Fruit fly (Drosophila melanogaster): ENCODE measurements around the gene CG34124.

CG34124 gene

dm6 chr2L:4915715-4916153 lies 42.5 kb upstream of the CG34124 start (continued):
- no peak for TF ChIP-seq MBD-R2 (GFP tag; IDR thresholded peaks at IDR 0.05)
- TF ChIP-seq CG3995 (GFP tag; optimal IDR thresholded peaks at IDR 0.05) = no peak
- TF ChIP-seq Six4 (GFP tag; optimal IDR thresholded peaks at IDR 0.05) = peak; percentile 21
- TF ChIP-seq Dip2 (GFP tag; IDR thresholded peaks at IDR 0.05) = no peak
- TF ChIP-seq Hmx (GFP tag; optimal IDR thresholded peaks at IDR 0.05) = no peak
- no peak for TF ChIP-seq odd (GFP tag; optimal IDR thresholded peaks at IDR 0.05)
- TF ChIP-seq bcd (GFP tag; optimal IDR thresholded peaks at IDR 0.05) = peak; percentile 23
- TF ChIP-seq CG4730 (GFP tag; IDR thresholded peaks at IDR 0.05) = no peak
- no peak for TF ChIP-seq CG14667 (GFP tag; IDR thresholded peaks at IDR 0.05)
- TF ChIP-seq CG14014 (GFP tag; IDR thresholded peaks at IDR 0.05) = 0 out of 2 replicates have a peak, but pooled peaks have one; percentile 9
- no peak for TF ChIP-seq CG12942 (GFP tag; optimal IDR thresholded peaks at IDR 0.05)
- TF ChIP-seq CG8359 (GFP tag; optimal IDR thresholded peaks at IDR 0.05; ENCODE audit: borderline replicate concordance) = peak; percentile 7
- TF ChIP-seq dmrt11E (tag; optimal IDR thresholded peaks at IDR 0.05) = peak; percentile 38
- TF ChIP-seq HLH54F (GFP tag; optimal IDR thresholded peaks at IDR 0.05) = no peak
- TF ChIP-seq sd (tag; optimal IDR thresholded peaks at IDR 0.05) = no peak
- no peak for TF ChIP-seq kah (GFP tag; optimal IDR thresholded peaks at IDR 0.05)
- no peak for TF ChIP-seq CG10274 (GFP tag; optimal IDR thresholded peaks at IDR 0.05)
- TF ChIP-seq pnt (GFP tag; optimal IDR thresholded peaks at IDR 0.05) = no peak
- TF ChIP-seq gsb-n (tag; optimal IDR thresholded peaks at IDR 0.05) = peak; percentile 6
- TF ChIP-seq Atf-2 (GFP tag; optimal IDR thresholded peaks at IDR 0.05) = no peak
- peak; percentile 5 for TF ChIP-seq Meics (GFP tag; optimal IDR thresholded peaks at IDR 0.05)
- no peak for TF ChIP-seq CG6254 (GFP tag; optimal IDR thresholded peaks at IDR 0.05)
- peak; percentile 51 for TF ChIP-seq nmo (GFP tag; optimal IDR thresholded peaks at IDR 0.05)
- no peak for TF ChIP-seq CTCF (GFP tag; optimal IDR thresholded peaks at IDR 0.05)
- TF ChIP-seq CG31224 (GFP tag; IDR thresholded peaks at IDR 0.05) = no peak
- TF ChIP-seq Drgx (GFP tag; IDR thresholded peaks at IDR 0.05) = peak; percentile 22; the same call in 1 of the 2 replicates
- no peak for TF ChIP-seq pho (GFP tag; optimal IDR thresholded peaks at IDR 0.05)
- peak; percentile 44 for TF ChIP-seq Asciz (GFP tag; optimal IDR thresholded peaks at IDR 0.05)
- TF ChIP-seq wek (GFP tag; optimal IDR thresholded peaks at IDR 0.05) = no peak
- no peak for TF ChIP-seq CG7963 (GFP tag; IDR thresholded peaks at IDR 0.05; ENCODE audit: partially characterized antibody)
- TF ChIP-seq CG17829 (tag; optimal IDR thresholded peaks at IDR 0.05) = peak; percentile 30
- TF ChIP-seq CG12155 (GFP tag; optimal IDR thresholded peaks at IDR 0.05) = no peak
- TF ChIP-seq kay (GFP tag; optimal IDR thresholded peaks at IDR 0.05) = no peak
- TF ChIP-seq Bteb2 (GFP tag; optimal IDR thresholded peaks at IDR 0.05) = no peak
- TF ChIP-seq CG2120 (GFP tag; optimal IDR thresholded peaks at IDR 0.05) = no peak
- TF ChIP-seq CG7786 (GFP tag; optimal IDR thresholded peaks at IDR 0.05) = no peak
- TF ChIP-seq Trl (optimal IDR thresholded peaks at IDR 0.05) = no peak
- TF ChIP-seq Trl (GFP tag; optimal IDR thresholded peaks at IDR 0.05) = no peak
- TF ChIP-seq gce (GFP tag; IDR thresholded peaks at IDR 0.05) = no peak
- no peak for TF ChIP-seq sug (tag; optimal IDR thresholded peaks at IDR 0.05)
- no peak for TF ChIP-seq ac (GFP tag; optimal IDR thresholded peaks at IDR 0.05)
- TF ChIP-seq klu (GFP tag; IDR thresholded peaks at IDR 0.05) = no peak
- TF ChIP-seq D19A (tag; optimal IDR thresholded peaks at IDR 0.05) = peak; percentile 36
- no peak for TF ChIP-seq chm (GFP tag; IDR thresholded peaks at IDR 0.05)
- TF ChIP-seq CoRest (tag; optimal IDR thresholded peaks at IDR 0.05) = peak; percentile 22
- no peak for TF ChIP-seq CG9797 (GFP tag; optimal IDR thresholded peaks at IDR 0.05)
- TF ChIP-seq CG5245 (GFP tag; optimal IDR thresholded peaks at IDR 0.05) = no peak
- no peak for TF ChIP-seq CkIIα-i1 (GFP tag; IDR thresholded peaks at IDR 0.05)
- TF ChIP-seq CG4328 (GFP tag; optimal IDR thresholded peaks at IDR 0.05) = no peak
- peak; percentile 36; the same call in 1 of the 3 replicates for TF ChIP-seq dysf (GFP tag; IDR thresholded peaks at IDR 0.05)
- no peak for TF ChIP-seq ttk (GFP tag; IDR thresholded peaks at IDR 0.05)
- peak; percentile 39 for TF ChIP-seq Xrp1 (GFP tag; IDR thresholded peaks at IDR 0.05)
- TF ChIP-seq CG9215 (GFP tag; IDR thresholded peaks at IDR 0.05) = no peak
- no peak for TF ChIP-seq sima (GFP tag; optimal IDR thresholded peaks at IDR 0.05)

Measured in whole organism, embryonic.